Worm (Caenorhabditis elegans) whole organism, early embryonic: ENCODE measurements around the gene rpl-22.

Experiments used
- ama-1 ChIP-seq: fragments of 150-350 bp; optimal IDR thresholded peaks from 2 replicates; lab custom pipeline; 2014
- flt-1 ChIP-seq: fragments of 200-800 bp; sonication (Bioruptor generic); IDR thresholded peaks from 2 replicates; pipeline ENCODE4 v1.3.6; 2022; ENCODE audit warnings: missing genetic modification characterization, missing compliant biosample characterization
- scrt-1 ChIP-seq: fragments of 200-800 bp; sonication (Bioruptor generic); IDR thresholded peaks from 2 replicates; pipeline ENCODE4 v1.3.6; 2022; ENCODE audit warnings: missing genetic modification characterization, missing compliant biosample characterization
- tbx-11 ChIP-seq: fragments of 200-800 bp; sonication (Bioruptor generic); IDR thresholded peaks from 2 replicates; pipeline ENCODE4 v1.3.6; 2022; ENCODE audit warnings: missing genetic modification characterization, missing compliant biosample characterization

DNA sequence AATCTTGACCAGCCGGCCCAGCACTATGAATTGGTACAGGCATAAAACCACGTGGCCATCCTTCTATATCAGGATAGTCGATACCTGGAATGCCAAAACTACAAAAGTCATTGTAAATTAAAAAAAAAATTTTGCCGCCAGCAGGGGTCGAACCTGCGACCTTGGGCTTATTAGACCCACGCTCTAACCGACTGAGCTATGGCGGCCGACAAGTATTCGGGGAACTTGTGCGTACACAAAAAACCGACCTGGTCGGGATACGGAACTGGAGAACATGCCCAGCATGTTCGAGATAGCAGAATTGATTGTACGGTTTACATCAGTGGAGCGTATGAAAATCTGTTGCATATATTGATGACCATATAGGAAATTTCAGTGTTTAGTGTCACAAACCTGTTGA lies 1.9 kb downstream of the rpl-22 start:
- TF ChIP-seq scrt-1 (GFP tag; lab: Robert Waterston, UW) (peak; percentile 72), flt-1 (peak; percentile 72), ama-1 (lab: Kevin White, UChicago) (no peak), tbx-11 (GFP tag; lab: Robert Waterston, UW) (0 out of 2 replicates have a peak, but pooled peaks have one; percentile 28)
